Worm (Caenorhabditis elegans) whole organism, mixed stage, embryonic: ENCODE measurements around the gene AH9.1.

Experiments
- bed-3 ChIP-seq: fragments of 200-800 bp; sonication (Bioruptor generic); optimal IDR thresholded peaks from 3 replicates; lab custom pipeline; 2018; ENCODE audit warnings: mild to moderate bottlenecking, missing genetic modification characterization, moderate library complexity, missing compliant biosample characterization
- ceh-39 ChIP-seq: fragments of 150-350 bp; optimal IDR thresholded peaks from 2 replicates; lab custom pipeline; 2014; ENCODE audit warnings: missing biosample characterization, missing genetic modification characterization
- elt-3 ChIP-seq: fragments of 150-350 bp; optimal IDR thresholded peaks from 2 replicates; lab custom pipeline; 2014; ENCODE audit warnings: missing biosample characterization, missing genetic modification characterization
- lin-13 ChIP-seq: fragments of 150-350 bp; optimal IDR thresholded peaks from 2 replicates; lab custom pipeline; 2014; ENCODE audit warnings: missing biosample characterization, missing genetic modification characterization
- mab-5 ChIP-seq: fragments of 150-350 bp; optimal IDR thresholded peaks from 2 replicates; lab custom pipeline; 2014; ENCODE audit warnings: missing biosample characterization, missing genetic modification characterization
- mls-2 ChIP-seq: sonication (generic microtip); optimal IDR thresholded peaks from 2 replicates; lab custom pipeline; 2016; ENCODE audit warnings: mild to moderate bottlenecking, missing genetic modification characterization, moderate library complexity, missing compliant biosample characterization
- nhr-12 ChIP-seq: fragments of 150-350 bp; optimal IDR thresholded peaks from 2 replicates; lab custom pipeline; 2014; ENCODE audit warnings: missing biosample characterization, missing genetic modification characterization
- nhr-237 ChIP-seq: fragments of 150-350 bp; optimal IDR thresholded peaks from 2 replicates; lab custom pipeline; 2014; ENCODE audit warnings: missing biosample characterization, missing genetic modification characterization
- nhr-76 ChIP-seq: sonication (generic microtip); optimal IDR thresholded peaks from 2 replicates; lab custom pipeline; 2017; ENCODE audit warnings: missing biosample characterization, missing genetic modification characterization
- pha-4 ChIP-seq: fragments of 150-350 bp; optimal IDR thresholded peaks from 2 replicates; lab custom pipeline; 2018; ENCODE audit warnings: missing biosample characterization, missing genetic modification reagents, missing genetic modification characterization
- snpc-4 ChIP-seq: fragments of 150-350 bp; optimal IDR thresholded peaks from 2 replicates; lab custom pipeline; 2014; ENCODE audit warnings: missing biosample characterization, missing genetic modification characterization
- unc-39 ChIP-seq: fragments of 150-350 bp; optimal IDR thresholded peaks from 2 replicates; lab custom pipeline; 2014; ENCODE audit warnings: missing biosample characterization, missing genetic modification characterization
- unc-62 ChIP-seq: fragments of 150-350 bp; optimal IDR thresholded peaks from 2 replicates; lab custom pipeline; 2014; ENCODE audit warnings: missing biosample characterization, missing genetic modification reagents, missing genetic modification characterization
- ztf-11 ChIP-seq: fragments of 150-350 bp; optimal IDR thresholded peaks from 2 replicates; lab custom pipeline; 2014; ENCODE audit warnings: missing biosample characterization, missing genetic modification characterization

DNA sequence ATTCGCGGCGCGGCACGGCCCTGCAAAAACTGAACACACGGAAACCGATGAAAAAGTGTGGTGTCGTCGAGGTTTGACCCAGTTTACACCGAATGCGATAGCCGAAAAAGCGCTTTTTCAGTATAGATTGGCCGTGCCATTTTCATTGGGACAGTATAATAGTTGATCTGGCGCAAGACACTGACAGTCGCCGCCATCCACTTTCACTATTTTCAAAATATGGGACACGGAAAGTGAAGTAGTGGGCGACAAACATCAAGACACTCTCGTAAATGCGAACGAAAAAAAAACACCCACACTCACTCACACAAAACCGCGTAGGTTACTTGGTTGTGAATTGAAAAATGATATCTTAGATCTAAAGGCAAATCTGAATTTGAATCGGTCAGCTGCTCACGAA lies 27.8 kb downstream of the AH9.1 start:
- TF ChIP-seq nhr-12 (tag; lab: Kevin White, UChicago), result no peak
- no peak for TF ChIP-seq nhr-237 (tag; lab: Kevin White, UChicago)
- TF ChIP-seq mab-5, result no peak
- TF ChIP-seq ztf-11, result no peak
- TF ChIP-seq elt-3 (tag; lab: Kevin White, UChicago), result no peak
- no peak for TF ChIP-seq unc-62
- TF ChIP-seq bed-3 (GFP tag; lab: Kevin White, UChicago), result no peak
- TF ChIP-seq unc-39 (tag; lab: Kevin White, UChicago), result no peak
- no peak for TF ChIP-seq snpc-4 (tag; lab: Kevin White, UChicago)
- no peak for TF ChIP-seq mls-2 (tag; lab: Kevin White, UChicago)
- no peak for TF ChIP-seq pha-4
- TF ChIP-seq lin-13 (tag; lab: Kevin White, UChicago), result no peak
- TF ChIP-seq ceh-39 (tag; lab: Kevin White, UChicago), result no peak
- TF ChIP-seq nhr-76 (tag; lab: Kevin White, UChicago), result no peak
